Fruit fly (Drosophila melanogaster) whole organism, embryonic: ENCODE measurements around the gene sunn.

Source experiments
- BEAF-32 ChIP-seq: fragments of 200-800 bp; sonication (Bioruptor generic); optimal IDR thresholded peaks from 3 replicates; lab custom pipeline; 2017; ENCODE audit warnings: missing biosample characterization, missing genetic modification characterization, mild to moderate bottlenecking, moderate library complexity, missing genetic modification reagents
- C15 ChIP-seq: fragments of 200-800 bp; sonication (Bioruptor generic); IDR thresholded peaks from 3 replicates; pipeline ENCODE4 v1.3.6; 2022; ENCODE audit warnings: missing biosample characterization, missing genetic modification characterization
- CG10267 ChIP-seq: fragments of 200-800 bp; sonication (Bioruptor generic); optimal IDR thresholded peaks from 2 replicates; lab custom pipeline; 2018; ENCODE audit warnings: missing biosample characterization, mild to moderate bottlenecking, missing genetic modification characterization, moderate library complexity
- CG10431 ChIP-seq: fragments of 200-800 bp; sonication (Bioruptor generic); optimal IDR thresholded peaks from 3 replicates; lab custom pipeline; 2018; ENCODE audit warnings: missing biosample characterization, mild to moderate bottlenecking, missing genetic modification characterization
- CG10979 ChIP-seq: fragments of 200-800 bp; sonication (Bioruptor generic); optimal IDR thresholded peaks from 2 replicates; lab custom pipeline; 2018; ENCODE audit warnings: missing biosample characterization, mild to moderate bottlenecking, missing genetic modification characterization, moderate library complexity
- CG11398 ChIP-seq: fragments of 200-800 bp; sonication (Bioruptor generic); optimal IDR thresholded peaks from 2 replicates; lab custom pipeline; 2016; ENCODE audit warnings: missing biosample characterization, missing genetic modification characterization
- CG11695 ChIP-seq: fragments of 200-800 bp; sonication (Bioruptor generic); IDR thresholded peaks from 3 replicates; pipeline ENCODE4 v1.3.6; 2022; ENCODE audit warnings: missing biosample characterization, missing genetic modification characterization
- CG12155 ChIP-seq: fragments of 200-800 bp; sonication (Bioruptor generic); optimal IDR thresholded peaks from 3 replicates; lab custom pipeline; 2016; ENCODE audit warnings: missing biosample characterization, missing genetic modification characterization
- CG12299 ChIP-seq: fragments of 200-800 bp; sonication (Bioruptor generic); optimal IDR thresholded peaks from 2 replicates; lab custom pipeline; 2018; ENCODE audit warnings: missing biosample characterization, mild to moderate bottlenecking, missing genetic modification characterization
- CG14710 ChIP-seq: fragments of 200-800 bp; sonication (Bioruptor generic); optimal IDR thresholded peaks from 3 replicates; lab custom pipeline; 2019; ENCODE audit warnings: missing biosample characterization, mild to moderate bottlenecking, missing genetic modification characterization, moderate library complexity
- CG16779 ChIP-seq: fragments of 200-800 bp; sonication (Bioruptor generic); IDR thresholded peaks from 2 replicates; pipeline ENCODE4 v1.3.6; 2022; ENCODE audit warnings: missing biosample characterization, missing genetic modification characterization
- CG17359 ChIP-seq: fragments of 200-800 bp; sonication (Bioruptor generic); optimal IDR thresholded peaks from 3 replicates; lab custom pipeline; 2018; ENCODE audit warnings: missing biosample characterization, mild to moderate bottlenecking, missing genetic modification characterization, moderate library complexity
- CG17802 ChIP-seq: fragments of 200-800 bp; sonication (Bioruptor generic); optimal IDR thresholded peaks from 2 replicates; lab custom pipeline; 2018; ENCODE audit warnings: missing biosample characterization, mild to moderate bottlenecking, missing genetic modification characterization, moderate library complexity
- CG2678 ChIP-seq: fragments of 200-800 bp; sonication (Bioruptor generic); optimal IDR thresholded peaks from 3 replicates; lab custom pipeline; 2019; ENCODE audit warnings: missing biosample characterization, mild to moderate bottlenecking, missing genetic modification characterization, moderate library complexity
- CG3281 ChIP-seq: fragments of 200-800 bp; sonication (Bioruptor generic); optimal IDR thresholded peaks from 3 replicates; lab custom pipeline; 2017; ENCODE audit warnings: missing biosample characterization, mild to moderate bottlenecking, missing genetic modification characterization
- CG4617 ChIP-seq: fragments of 200-800 bp; sonication (Bioruptor generic); optimal IDR thresholded peaks from 3 replicates; lab custom pipeline; 2016; ENCODE audit warnings: missing biosample characterization, missing genetic modification characterization, borderline replicate concordance
- CG7839 ChIP-seq: fragments of 200-800 bp; sonication (Bioruptor generic); optimal IDR thresholded peaks from 3 replicates; lab custom pipeline; 2018; ENCODE audit warnings: missing biosample characterization, mild to moderate bottlenecking, missing genetic modification characterization, moderate library complexity
- CG8290 ChIP-seq, 3 experiments: fragments of 200-800 bp; sonication (Bioruptor generic); optimal IDR thresholded peaks; 2 replicates each; lab custom pipeline; 2016 to 2019; ENCODE audit warnings: missing biosample characterization in 3 of 3, missing genetic modification characterization in 3 of 3, mild to moderate bottlenecking in 2 of 3, moderate library complexity in 1 of 3
- CG8924 ChIP-seq: fragments of 200-800 bp; optimal IDR thresholded peaks from 3 replicates; lab custom pipeline; 2019; ENCODE audit warnings: missing biosample characterization, mild to moderate bottlenecking, missing genetic modification characterization, moderate library complexity
- CG8944 ChIP-seq: fragments of 200-800 bp; sonication (Bioruptor generic); optimal IDR thresholded peaks from 3 replicates; lab custom pipeline; 2016; ENCODE audit warnings: missing biosample characterization, missing genetic modification characterization
- Doc3 ChIP-seq: fragments of 200-800 bp; sonication (Bioruptor generic); IDR thresholded peaks from 3 replicates; pipeline ENCODE4 v1.3.6; 2022; ENCODE audit warnings: missing biosample characterization, missing genetic modification characterization; ENCODE audit not compliant: partially characterized antibody
- Dp ChIP-seq: fragments of 200-800 bp; sonication (Bioruptor generic); optimal IDR thresholded peaks from 2 replicates; lab custom pipeline; 2018; ENCODE audit warnings: missing biosample characterization, mild to moderate bottlenecking, missing genetic modification characterization, moderate library complexity
- Ets97D ChIP-seq: fragments of 200-800 bp; sonication (Bioruptor generic); optimal IDR thresholded peaks from 3 replicates; lab custom pipeline; 2016; ENCODE audit warnings: missing biosample characterization, missing genetic modification characterization
- Mad ChIP-seq: fragments of 200-800 bp; sonication (Bioruptor generic); optimal IDR thresholded peaks from 2 replicates; lab custom pipeline; 2016; ENCODE audit warnings: missing biosample characterization, missing genetic modification characterization
- Med ChIP-seq: fragments of 200-800 bp; sonication (Bioruptor generic); peaks from one replicate; lab custom pipeline; 2016; ENCODE audit warnings: missing biosample characterization, missing genetic modification characterization, mild to moderate bottlenecking, inconsistent platforms, moderate library complexity
- Oaz ChIP-seq: fragments of 200-800 bp; sonication (Bioruptor generic); IDR thresholded peaks from 2 replicates; pipeline ENCODE4 v1.3.6; 2022; ENCODE audit warnings: missing biosample characterization, missing genetic modification characterization
- Ptx1 ChIP-seq: fragments of 200-800 bp; sonication (Bioruptor generic); IDR thresholded peaks from 2 replicates; pipeline ENCODE4 v1.3.6; 2022; ENCODE audit warnings: missing biosample characterization, missing genetic modification characterization
- Rfx ChIP-seq: fragments of 200-800 bp; sonication (Bioruptor generic); IDR thresholded peaks from 2 replicates; pipeline ENCODE4 v1.3.6; 2022; ENCODE audit warnings: missing biosample characterization, missing genetic modification characterization
- Stat92E ChIP-seq, 3 experiments: fragments of >200 bp in 2 of 3; fragments of 200-800 bp in 1 of 3; sonication (Bioruptor generic) in 1 of 3; optimal IDR thresholded peaks; 2 replicates each; lab custom pipeline; 2017 to 2019; ENCODE audit warnings: missing biosample characterization in 3 of 3, missing genetic modification characterization in 3 of 3, mild to moderate bottlenecking in 1 of 3, moderate library complexity in 1 of 3
- Tbp ChIP-seq: fragments of >200 bp; optimal IDR thresholded peaks from 2 replicates; lab custom pipeline; 2018; ENCODE audit warnings: missing biosample characterization, missing genetic modification characterization
- Vsx1 ChIP-seq: fragments of 200-800 bp; sonication (Bioruptor generic); optimal IDR thresholded peaks from 2 replicates; lab custom pipeline; 2017; ENCODE audit warnings: missing biosample characterization, mild to moderate bottlenecking, missing genetic modification characterization, missing genetic modification reagents
- Xrp1 ChIP-seq: fragments of 200-800 bp; sonication (Bioruptor generic); IDR thresholded peaks from 2 replicates; pipeline ENCODE4 v1.3.6; 2022; ENCODE audit warnings: missing biosample characterization, missing genetic modification characterization
- YL-1 ChIP-seq: fragments of 200-800 bp; sonication (Bioruptor generic); optimal IDR thresholded peaks from 3 replicates; lab custom pipeline; 2017; ENCODE audit warnings: missing biosample characterization, mild to moderate bottlenecking, missing genetic modification characterization
- ase ChIP-seq: fragments of 200-800 bp; sonication (Bioruptor generic); IDR thresholded peaks from 3 replicates; pipeline ENCODE4 v1.3.6; 2022; ENCODE audit warnings: missing biosample characterization, missing genetic modification characterization
- bcd ChIP-seq: fragments of 200-800 bp; sonication (Bioruptor generic); optimal IDR thresholded peaks from 2 replicates; lab custom pipeline; 2017; ENCODE audit warnings: missing biosample characterization, mild to moderate bottlenecking, missing genetic modification characterization
- bigmax ChIP-seq: fragments of 200-800 bp; sonication (Bioruptor generic); optimal IDR thresholded peaks from 2 replicates; lab custom pipeline; 2018; ENCODE audit warnings: missing biosample characterization, mild to moderate bottlenecking, missing genetic modification characterization
- chinmo ChIP-seq: fragments of 200-800 bp; sonication (Bioruptor generic); IDR thresholded peaks from 4 replicates; pipeline ENCODE4 v1.3.6; 2022; ENCODE audit warnings: missing biosample characterization, missing genetic modification characterization; ENCODE audit not compliant: partially characterized antibody
- chn ChIP-seq: fragments of 200-800 bp; sonication (Bioruptor generic); optimal IDR thresholded peaks from 2 replicates; lab custom pipeline; 2016; ENCODE audit warnings: missing biosample characterization, missing genetic modification characterization
- dimm ChIP-seq: fragments of 200-800 bp; sonication (Bioruptor generic); IDR thresholded peaks from 2 replicates; pipeline ENCODE4 v1.3.6; 2022; ENCODE audit warnings: missing biosample characterization, missing genetic modification characterization
- fd102C ChIP-seq: fragments of 200-800 bp; sonication (Bioruptor generic); optimal IDR thresholded peaks from 2 replicates; lab custom pipeline; 2018; ENCODE audit warnings: missing biosample characterization, mild to moderate bottlenecking, missing genetic modification characterization, moderate library complexity
- fd64A ChIP-seq: fragments of 200-800 bp; sonication (Bioruptor generic); optimal IDR thresholded peaks from 3 replicates; lab custom pipeline; 2018; ENCODE audit warnings: missing biosample characterization, mild to moderate bottlenecking, missing genetic modification characterization
- gcm2 ChIP-seq: fragments of 200-800 bp; sonication (Bioruptor generic); optimal IDR thresholded peaks from 2 replicates; lab custom pipeline; 2016; ENCODE audit warnings: missing biosample characterization, missing genetic modification characterization
- ind ChIP-seq: fragments of 200-800 bp; sonication (Bioruptor generic); optimal IDR thresholded peaks from 3 replicates; lab custom pipeline; 2016; ENCODE audit warnings: missing biosample characterization, missing genetic modification characterization
- kay ChIP-seq: fragments of 200-800 bp; sonication (Bioruptor generic); optimal IDR thresholded peaks from 2 replicates; lab custom pipeline; 2016; ENCODE audit warnings: missing biosample characterization, missing genetic modification characterization
- pb ChIP-seq: fragments of 200-800 bp; sonication (Bioruptor generic); optimal IDR thresholded peaks from 3 replicates; lab custom pipeline; 2016; ENCODE audit warnings: missing biosample characterization, missing genetic modification characterization
- repo ChIP-seq: fragments of 200-800 bp; sonication (Bioruptor generic); optimal IDR thresholded peaks from 2 replicates; lab custom pipeline; 2016; ENCODE audit warnings: missing biosample characterization, missing genetic modification characterization
- so ChIP-seq: fragments of 200-800 bp; sonication (Bioruptor generic); IDR thresholded peaks from 3 replicates; pipeline ENCODE4 v1.3.6; 2022; ENCODE audit warnings: missing biosample characterization, missing genetic modification characterization
- stwl ChIP-seq: fragments of 200-800 bp; sonication (Bioruptor generic); optimal IDR thresholded peaks from 3 replicates; lab custom pipeline; 2018; ENCODE audit warnings: missing biosample characterization, mild to moderate bottlenecking, missing genetic modification characterization, moderate library complexity
- sug ChIP-seq: fragments of 200-800 bp; optimal IDR thresholded peaks from 2 replicates; lab custom pipeline; 2019; ENCODE audit warnings: missing biosample characterization, mild to moderate bottlenecking, missing genetic modification characterization, moderate library complexity

Gene sunn

dm6 chr3L:11707978-11708632 is 20.0 kb upstream of the sunn start, which contains the start of gene CG11658 (continued):
- no peak for TF ChIP-seq CG14710
- no peak for TF ChIP-seq CG10431 (GFP tag; lab: Kevin White, UChicago)
- no peak for TF ChIP-seq Stat92E (GFP tag; optimal IDR thresholded peaks at IDR 0.05; lab: Kevin White, UChicago)
- no peak for TF ChIP-seq gcm2 (GFP tag; lab: Kevin White, UChicago)
- no peak for TF ChIP-seq CG10267 (tag; lab: Kevin White, UChicago)
- TF ChIP-seq CG17359: peak; percentile 3
- TF ChIP-seq CG8924 (tag; lab: Kevin White, UChicago): no peak
- TF ChIP-seq bcd (GFP tag; lab: Kevin White, UChicago): no peak
- no peak for TF ChIP-seq Xrp1 (GFP tag; lab: Robert Waterston, UW)
- peak; percentile 92 for TF ChIP-seq CG12155 (GFP tag; lab: Kevin White, UChicago)
- peak; percentile 65; the same call in 1 of the 2 replicates for TF ChIP-seq CG16779
- TF ChIP-seq bigmax: no peak
- no peak for TF ChIP-seq Ets97D (GFP tag; lab: Kevin White, UChicago)
- TF ChIP-seq fd102C: no peak
- TF ChIP-seq fd64A (GFP tag; lab: Kevin White, UChicago): no peak
- peak; percentile 93; the same call in 3 of the 4 replicates for TF ChIP-seq chinmo (GFP tag; lab: Robert Waterston, UW)
- TF ChIP-seq BEAF-32 (GFP tag; lab: Kevin White, UChicago): no peak
- no peak for TF ChIP-seq Vsx1
- TF ChIP-seq CG12299 (tag; lab: Kevin White, UChicago): no peak
- 0 out of 3 replicates have a peak, but pooled peaks have one; percentile 14 for TF ChIP-seq so (GFP tag; lab: Robert Waterston, UW)
- no peak for TF ChIP-seq CG8290 (GFP tag; optimal IDR thresholded peaks at IDR 0.05; lab: Kevin White, UChicago)
- peak in 1 of 2 experiments; percentile 39 for TF ChIP-seq CG8290 (tag; optimal IDR thresholded peaks at IDR 0.05; lab: Kevin White, UChicago)
- peak; percentile 15 for TF ChIP-seq sug (tag; lab: Kevin White, UChicago)
- TF ChIP-seq dimm (GFP tag; lab: Robert Waterston, UW): no peak
- 0 out of 3 replicates have a peak, but pooled peaks have one; percentile 5 for TF ChIP-seq ase (GFP tag; lab: Robert Waterston, UW)
- no peak for TF ChIP-seq repo
- no peak for TF ChIP-seq C15 (GFP tag; lab: Robert Waterston, UW)
- no peak for TF ChIP-seq Mad
- TF ChIP-seq CG11398 (GFP tag; lab: Kevin White, UChicago): peak; percentile 22
- TF ChIP-seq CG2678 (tag; lab: Kevin White, UChicago): no peak
- peak; percentile 4 for TF ChIP-seq Rfx
- TF ChIP-seq Oaz (GFP tag; lab: Robert Waterston, UW): no peak
- TF ChIP-seq kay: no peak
- TF ChIP-seq Doc3 (GFP tag; lab: Robert Waterston, UW): peak; percentile 46; the same call in 1 of the 3 replicates
- TF ChIP-seq Dp (GFP tag; lab: Kevin White, UChicago): peak; percentile 84
- no peak for TF ChIP-seq CG10979 (tag; lab: Kevin White, UChicago)
- no peak for TF ChIP-seq stwl (tag; lab: Kevin White, UChicago)
- TF ChIP-seq Ptx1 (GFP tag; lab: Robert Waterston, UW): no peak
- no peak for TF ChIP-seq chn (GFP tag; lab: Kevin White, UChicago)
- no peak for TF ChIP-seq ind (GFP tag; lab: Kevin White, UChicago)
- peak; percentile 10 for TF ChIP-seq YL-1 (GFP tag; lab: Kevin White, UChicago)
- 0 out of 3 replicates have a peak, but pooled peaks have one; percentile 13 for TF ChIP-seq CG11695 (GFP tag; lab: Robert Waterston, UW)
- peak; percentile 11 for TF ChIP-seq pb
- no peak for TF ChIP-seq Tbp (GFP tag; lab: Kevin White, UChicago)
- TF ChIP-seq CG7839 (tag; lab: Kevin White, UChicago): no peak
- peak; percentile 5 for TF ChIP-seq CG3281 (GFP tag; lab: Kevin White, UChicago)
- peak; percentile 57 for TF ChIP-seq Med (GFP tag; lab: Kevin White, UChicago)
- no peak for TF ChIP-seq CG4617 (GFP tag; lab: Kevin White, UChicago)
- TF ChIP-seq CG17802: no peak
- no peak for TF ChIP-seq CG8944 (GFP tag; lab: Kevin White, UChicago)
